Worm (Caenorhabditis elegans): ENCODE data around the gene T28A11.18.

Gene T28A11.18

DNA sequence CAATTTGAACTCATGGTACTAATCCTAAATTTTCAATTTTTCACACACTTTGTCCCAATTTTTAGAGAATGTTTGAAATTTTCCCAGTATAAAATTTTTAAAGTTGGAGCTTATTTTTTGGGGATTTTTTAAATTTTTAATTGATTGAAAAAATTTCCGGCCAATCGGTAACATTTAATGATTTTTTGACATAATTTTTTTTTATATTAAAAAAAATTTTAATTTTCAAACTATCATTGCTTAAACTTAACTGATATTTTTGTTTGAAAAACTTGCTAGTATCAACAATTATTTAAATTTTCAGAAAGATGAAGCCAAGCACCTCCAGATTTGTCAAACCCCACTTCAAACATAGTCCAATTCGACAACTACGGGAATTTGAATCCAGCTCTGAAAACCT, 10.6 kb downstream of the T28A11.18 start, which contains the start of gene T28A11.22:
Gene T28A11.22, plus strand, starts transcription at position 301 of the 400 bp plus-strand sequence.
- no peak for TF ChIP-seq swsn-7 (tag; optimal IDR thresholded peaks at IDR 0.05)
- TF ChIP-seq C04F5.9 (tag; optimal IDR thresholded peaks at IDR 0.05) = no peak
- no peak for TF ChIP-seq unc-62 (GFP tag; optimal IDR thresholded peaks at IDR 0.05)
- no peak for TF ChIP-seq egl-13 (tag; optimal IDR thresholded peaks at IDR 0.05)
- TF ChIP-seq efl-1 (optimal IDR thresholded peaks at IDR 0.05) = no peak
- TF ChIP-seq efl-1 (GFP tag; optimal IDR thresholded peaks at IDR 0.05 in 1 of 2) = no peak
- TF ChIP-seq zag-1 (tag; optimal IDR thresholded peaks at IDR 0.05) = no peak
- TF ChIP-seq fkh-8 (tag; optimal IDR thresholded peaks at IDR 0.05) = no peak
- no peak for TF ChIP-seq fos-1 (tag; optimal IDR thresholded peaks at IDR 0.05)
- TF ChIP-seq nhr-84 (tag; optimal IDR thresholded peaks at IDR 0.05) = no peak
- no peak for TF ChIP-seq ceh-8 (GFP tag; optimal IDR thresholded peaks at IDR 0.05)
- TF ChIP-seq F16B12.6 (tag; optimal IDR thresholded peaks at IDR 0.05) = no peak
- TF ChIP-seq lir-3 (tag; optimal IDR thresholded peaks at IDR 0.05; ENCODE audit: poor library complexity) = no peak

ce11 chrV:3256809-3257208, 11.0 kb downstream of the T28A11.18 start:
- TF ChIP-seq F16B12.6 (tag; optimal IDR thresholded peaks at IDR 0.05) (no peak), elt-3 (tag; optimal IDR thresholded peaks at IDR 0.05) (no peak), dpl-1 (GFP tag; optimal IDR thresholded peaks at IDR 0.05) (no peak), unc-62 (GFP tag; optimal IDR thresholded peaks at IDR 0.05) (no peak), efl-3 (GFP tag; optimal IDR thresholded peaks at IDR 0.05) (no peak), nhr-19 (GFP tag; conservative IDR thresholded peaks at IDR 0.05) (no peak), mep-1 (tag; optimal IDR thresholded peaks at IDR 0.05) (no peak), fos-1 (tag; optimal IDR thresholded peaks at IDR 0.05) (no peak), snpc-4 (tag; optimal IDR thresholded peaks at IDR 0.05) (no peak), lin-39 (tag; optimal IDR thresholded peaks at IDR 0.05) (no peak), ztf-11 (tag; optimal IDR thresholded peaks at IDR 0.05) (no peak), zag-1 (tag; optimal IDR thresholded peaks at IDR 0.05) (no peak), fkh-4 (tag; optimal IDR thresholded peaks at IDR 0.05; ENCODE audit: borderline replicate concordance) (no peak), hlh-4 (tag; optimal IDR thresholded peaks at IDR 0.05) (no peak), nhr-47 (tag; optimal IDR thresholded peaks at IDR 0.05) (no peak)

DNA sequence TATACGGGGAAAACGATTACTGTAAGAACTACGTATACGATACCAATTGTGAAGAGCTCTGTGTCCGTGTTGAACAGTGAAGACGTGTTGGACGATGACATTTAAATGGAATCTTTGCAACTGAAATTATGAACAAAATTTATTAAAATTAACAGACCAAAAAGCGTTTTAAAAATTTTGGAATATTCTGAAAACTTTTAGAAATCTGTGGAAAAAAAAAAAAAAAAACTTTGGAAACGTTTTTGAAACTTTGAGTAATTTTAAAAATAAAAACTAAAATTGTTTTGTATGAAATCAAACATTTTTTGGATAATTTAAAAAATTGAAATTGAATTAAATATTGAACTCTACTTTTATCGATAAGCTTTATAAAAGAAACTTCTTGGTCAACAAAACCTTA, 11.8 kb downstream of the T28A11.18 start, which contains the start of gene srt-63:
Gene srt-63, minus strand, starts transcription at position 101 of the 400 bp plus-strand sequence.
- TF ChIP-seq egl-13 (tag; optimal IDR thresholded peaks at IDR 0.05) = no peak
- TF ChIP-seq snu-23 (GFP tag; optimal IDR thresholded peaks at IDR 0.05) = no peak
- TF ChIP-seq Y116A8C.19 (tag; optimal IDR thresholded peaks at IDR 0.05; ENCODE audit: borderline replicate concordance) = no peak
- TF ChIP-seq nhr-77 (tag; optimal IDR thresholded peaks at IDR 0.05) = no peak
- no peak for TF ChIP-seq ztf-4 (tag; optimal IDR thresholded peaks at IDR 0.05)
- TF ChIP-seq nhr-71 (tag; optimal IDR thresholded peaks at IDR 0.05) = no peak
- no peak for TF ChIP-seq elt-2 (tag; optimal IDR thresholded peaks at IDR 0.05)
- TF ChIP-seq rnt-1 (tag; optimal IDR thresholded peaks at IDR 0.05) = no peak
- TF ChIP-seq swsn-7 (tag; optimal IDR thresholded peaks at IDR 0.05) = no peak
- no peak for TF ChIP-seq efl-3 (GFP tag; optimal IDR thresholded peaks at IDR 0.05)
- no peak for TF ChIP-seq lir-3 (tag; optimal IDR thresholded peaks at IDR 0.05; ENCODE audit: poor library complexity)
- TF ChIP-seq tlp-1 (tag; optimal IDR thresholded peaks at IDR 0.05) = no peak
- no peak for TF ChIP-seq lin-13 (GFP tag; optimal IDR thresholded peaks at IDR 0.05)
- no peak for TF ChIP-seq xbp-1 (tag; optimal IDR thresholded peaks at IDR 0.05)
- no peak for TF ChIP-seq fkh-8 (tag; optimal IDR thresholded peaks at IDR 0.05)
- no peak for TF ChIP-seq nhr-76 (tag; optimal IDR thresholded peaks at IDR 0.05)
- no peak for TF ChIP-seq pag-3 (tag; optimal IDR thresholded peaks at IDR 0.05; ENCODE audit: borderline replicate concordance, insufficient read depth)
- TF ChIP-seq irx-1 (tag; optimal IDR thresholded peaks at IDR 0.05) = no peak

ce11 chrV:3250153-3250552, 17.7 kb downstream of the T28A11.18 start, which contains the start of gene T28A11.13:
T28A11.13 (minus strand) TSS chrV:3250253.
- no peak for TF ChIP-seq lin-14 (GFP tag; optimal IDR thresholded peaks at IDR 0.05)
- TF ChIP-seq aha-1 (tag; optimal IDR thresholded peaks at IDR 0.05) = no peak
- TF ChIP-seq fkh-10 (GFP tag; optimal IDR thresholded peaks at IDR 0.05) = no peak
- TF ChIP-seq irx-1 (tag; optimal IDR thresholded peaks at IDR 0.05) = no peak
- TF ChIP-seq nhr-19 (GFP tag; conservative IDR thresholded peaks at IDR 0.05) = no peak
- TF ChIP-seq egl-27 (tag; optimal IDR thresholded peaks at IDR 0.05) = no peak
- no peak for TF ChIP-seq unc-130 (tag; optimal IDR thresholded peaks at IDR 0.05)
- no peak for TF ChIP-seq alr-1 (tag; optimal IDR thresholded peaks at IDR 0.05; ENCODE audit: borderline replicate concordance)
- no peak for TF ChIP-seq nhr-237 (tag; optimal IDR thresholded peaks at IDR 0.05)
- no peak for TF ChIP-seq C16A3.4 (tag; optimal IDR thresholded peaks at IDR 0.05)
- TF ChIP-seq lir-3 (tag; optimal IDR thresholded peaks at IDR 0.05; ENCODE audit: poor library complexity) = no peak
- TF ChIP-seq hpl-2 (GFP tag; optimal IDR thresholded peaks at IDR 0.05) = no peak
- TF ChIP-seq unc-62 (GFP tag; optimal IDR thresholded peaks at IDR 0.05) = no peak
- TF ChIP-seq tbx-2 (tag; optimal IDR thresholded peaks at IDR 0.05) = no peak
- no peak for TF ChIP-seq sptf-1 (tag; optimal IDR thresholded peaks at IDR 0.05)
- TF ChIP-seq fos-1 (tag; optimal IDR thresholded peaks at IDR 0.05) = no peak
